Fruit fly (Drosophila melanogaster) whole organism, embryonic: ENCODE measurements around the gene Usp10.

Source experiments
- Abd-B ChIP-seq: fragments of 200-800 bp; sonication (Bioruptor generic); optimal IDR thresholded peaks from 2 replicates; lab custom pipeline; 2018; ENCODE audit warnings: missing biosample characterization, mild to moderate bottlenecking, missing genetic modification characterization, moderate library complexity
- Blimp-1 ChIP-seq: fragments of 200-800 bp; sonication (Bioruptor generic); optimal IDR thresholded peaks from 3 replicates; lab custom pipeline; 2018; ENCODE audit warnings: missing biosample characterization, missing genetic modification characterization, mild to moderate bottlenecking, moderate library complexity, missing genetic modification reagents
- BtbVII ChIP-seq: fragments of 200-800 bp; sonication (Bioruptor generic); optimal IDR thresholded peaks from 3 replicates; lab custom pipeline; 2017; ENCODE audit warnings: missing biosample characterization, mild to moderate bottlenecking, missing genetic modification characterization
- CG1024 ChIP-seq: fragments of 200-800 bp; sonication (Bioruptor generic); IDR thresholded peaks from 2 replicates; pipeline ENCODE4 v1.3.6; 2022; ENCODE audit warnings: missing biosample characterization, missing genetic modification characterization
- CG10565 ChIP-seq: fragments of 200-800 bp; sonication (Bioruptor generic); optimal IDR thresholded peaks from 3 replicates; lab custom pipeline; 2016; ENCODE audit warnings: missing biosample characterization, mild to moderate bottlenecking, missing genetic modification characterization
- CG10959 ChIP-seq: fragments of 200-800 bp; sonication (Bioruptor generic); IDR thresholded peaks from 2 replicates; pipeline ENCODE4 v1.3.6; 2022; ENCODE audit warnings: missing biosample characterization, missing genetic modification characterization
- CG11560 ChIP-seq: fragments of 200-800 bp; sonication (Bioruptor generic); IDR thresholded peaks from 3 replicates; pipeline ENCODE4 v1.3.6; 2022; ENCODE audit warnings: missing biosample characterization, missing genetic modification characterization
- CG11723 ChIP-seq: fragments of 200-800 bp; sonication (Bioruptor generic); optimal IDR thresholded peaks from 2 replicates; lab custom pipeline; 2017; ENCODE audit warnings: missing biosample characterization, mild to moderate bottlenecking, missing genetic modification characterization
- CG12155 ChIP-seq: fragments of 200-800 bp; sonication (Bioruptor generic); optimal IDR thresholded peaks from 3 replicates; lab custom pipeline; 2016; ENCODE audit warnings: missing biosample characterization, missing genetic modification characterization
- CG12391 ChIP-seq: fragments of 200-800 bp; sonication (Bioruptor generic); optimal IDR thresholded peaks from 3 replicates; lab custom pipeline; 2018; ENCODE audit warnings: missing biosample characterization, mild to moderate bottlenecking, missing genetic modification characterization, moderate library complexity
- CG12769 ChIP-seq: fragments of 200-800 bp; sonication (Bioruptor generic); optimal IDR thresholded peaks from 2 replicates; lab custom pipeline; 2019; ENCODE audit warnings: missing biosample characterization, mild to moderate bottlenecking, missing genetic modification characterization, moderate library complexity
- CG12942 ChIP-seq: fragments of 200-800 bp; sonication (Bioruptor generic); optimal IDR thresholded peaks from 3 replicates; lab custom pipeline; 2016; ENCODE audit warnings: missing biosample characterization, missing genetic modification characterization
- CG13894 ChIP-seq: fragments of 200-800 bp; sonication (Bioruptor generic); optimal IDR thresholded peaks from 3 replicates; lab custom pipeline; 2018; ENCODE audit warnings: missing biosample characterization, mild to moderate bottlenecking, missing genetic modification characterization, moderate library complexity
- CG14860 ChIP-seq: fragments of 200-800 bp; sonication (Bioruptor generic); IDR thresholded peaks from 3 replicates; pipeline ENCODE4 v1.3.6; 2022; ENCODE audit warnings: missing biosample characterization, missing genetic modification characterization; ENCODE audit not compliant: partially characterized antibody
- CG14965 ChIP-seq: fragments of 200-800 bp; sonication (Bioruptor generic); optimal IDR thresholded peaks from 2 replicates; lab custom pipeline; 2016; ENCODE audit warnings: missing biosample characterization, missing genetic modification characterization, borderline replicate concordance
- CG15479 ChIP-seq: fragments of 200-800 bp; sonication (Bioruptor generic); optimal IDR thresholded peaks from 3 replicates; lab custom pipeline; 2019; ENCODE audit warnings: missing biosample characterization, mild to moderate bottlenecking, missing genetic modification characterization, moderate library complexity
- CG15696 ChIP-seq: fragments of 200-800 bp; sonication (Bioruptor generic); optimal IDR thresholded peaks from 2 replicates; lab custom pipeline; 2019; ENCODE audit warnings: missing biosample characterization, mild to moderate bottlenecking, missing genetic modification characterization, moderate library complexity
- CG2116 ChIP-seq: fragments of 200-800 bp; sonication (Bioruptor generic); optimal IDR thresholded peaks from 3 replicates; lab custom pipeline; 2018; ENCODE audit warnings: missing biosample characterization, mild to moderate bottlenecking, missing genetic modification characterization
- CG31224 ChIP-seq: fragments of 200-800 bp; sonication (Bioruptor generic); IDR thresholded peaks from 2 replicates; pipeline ENCODE4 v1.3.6; 2022; ENCODE audit warnings: missing biosample characterization, missing genetic modification characterization
- CG3726 ChIP-seq: fragments of 200-800 bp; sonication (Bioruptor generic); IDR thresholded peaks from 3 replicates; pipeline ENCODE4, ENCODE4 v1.3.6; 2022; ENCODE audit warnings: missing biosample characterization, missing genetic modification characterization
- CG4730 ChIP-seq: fragments of 200-800 bp; sonication (Bioruptor generic); IDR thresholded peaks from 2 replicates; pipeline ENCODE4 v1.3.6; 2022; ENCODE audit warnings: missing biosample characterization, missing genetic modification characterization
- CG6175 ChIP-seq: fragments of 200-800 bp; sonication (Bioruptor generic); IDR thresholded peaks from 3 replicates; pipeline ENCODE4 v1.3.6; 2022; ENCODE audit warnings: missing biosample characterization, missing genetic modification characterization
- CG6254 ChIP-seq: fragments of 200-800 bp; sonication (Bioruptor generic); optimal IDR thresholded peaks from 3 replicates; lab custom pipeline; 2017; ENCODE audit warnings: mild to moderate bottlenecking, missing biosample characterization, missing genetic modification reagents, missing genetic modification characterization
- CG7928 ChIP-seq: fragments of 200-800 bp; sonication (Bioruptor generic); optimal IDR thresholded peaks from 2 replicates; lab custom pipeline; 2017; ENCODE audit warnings: missing biosample characterization, mild to moderate bottlenecking, missing genetic modification characterization
- Chrac-16 ChIP-seq: fragments of 200-800 bp; sonication (Bioruptor generic); optimal IDR thresholded peaks from 3 replicates; lab custom pipeline; 2016; ENCODE audit warnings: missing biosample characterization, missing genetic modification characterization
- Dip3 ChIP-seq: fragments of 200-800 bp; sonication (Bioruptor generic); optimal IDR thresholded peaks from 3 replicates; lab custom pipeline; 2016; ENCODE audit warnings: missing biosample characterization, missing genetic modification characterization
- Fer1 ChIP-seq: fragments of 200-800 bp; sonication (Bioruptor generic); optimal IDR thresholded peaks from 2 replicates; lab custom pipeline; 2017; ENCODE audit warnings: missing biosample characterization, mild to moderate bottlenecking, missing genetic modification characterization
- HHEX ChIP-seq: fragments of 200-800 bp; sonication (Bioruptor generic); optimal IDR thresholded peaks from 3 replicates; lab custom pipeline; 2017; ENCODE audit warnings: missing biosample characterization, mild to moderate bottlenecking, missing genetic modification characterization, missing genetic modification reagents
- HLH4C ChIP-seq: fragments of 200-800 bp; sonication (Bioruptor generic); IDR thresholded peaks from 3 replicates; pipeline ENCODE4 v1.3.6; 2022; ENCODE audit warnings: missing biosample characterization, missing genetic modification characterization; ENCODE audit not compliant: partially characterized antibody
- NfI ChIP-seq: fragments of 200-800 bp; sonication (Bioruptor generic); optimal IDR thresholded peaks from 3 replicates; lab custom pipeline; 2018; ENCODE audit warnings: missing biosample characterization, mild to moderate bottlenecking, missing genetic modification characterization, moderate library complexity
- Pdp1 ChIP-seq, 2 experiments: fragments of 200-800 bp; sonication (Bioruptor generic); optimal IDR thresholded peaks; 3 replicates each; lab custom pipeline; 2016; ENCODE audit warnings: missing biosample characterization in 2 of 2, missing genetic modification characterization in 2 of 2, mild to moderate bottlenecking in 1 of 2, moderate library complexity in 1 of 2
- TFAM ChIP-seq: fragments of 200-800 bp; sonication (Bioruptor generic); optimal IDR thresholded peaks from 2 replicates; lab custom pipeline; 2017; ENCODE audit warnings: missing biosample characterization, missing genetic modification characterization, inconsistent platforms
- Taf1 ChIP-seq: fragments of 200-800 bp; sonication (Bioruptor generic); IDR thresholded peaks from 2 replicates; pipeline ENCODE4 v1.3.6; 2022; ENCODE audit warnings: missing biosample characterization, missing genetic modification characterization
- ap ChIP-seq: fragments of 200-800 bp; sonication (Bioruptor generic); IDR thresholded peaks from 2 replicates; pipeline ENCODE4 v1.3.6; 2022; ENCODE audit warnings: missing biosample characterization, missing genetic modification characterization
- ash1 ChIP-seq: fragments of 200-800 bp; sonication (Bioruptor generic); optimal IDR thresholded peaks from 2 replicates; lab custom pipeline; 2018; ENCODE audit warnings: missing biosample characterization, mild to moderate bottlenecking, missing genetic modification characterization
- bbx ChIP-seq: fragments of 200-800 bp; sonication (Bioruptor generic); IDR thresholded peaks from 2 replicates; pipeline ENCODE4 v1.3.6; 2022; ENCODE audit warnings: missing biosample characterization, missing genetic modification characterization; ENCODE audit not compliant: partially characterized antibody
- bowl ChIP-seq: fragments of 200-800 bp; sonication (Bioruptor generic); IDR thresholded peaks from 2 replicates; pipeline ENCODE4 v1.3.6; 2022; ENCODE audit warnings: missing biosample characterization, missing genetic modification characterization
- exex ChIP-seq: fragments of 200-800 bp; sonication (Bioruptor generic); optimal IDR thresholded peaks from 4 replicates; lab custom pipeline; 2018; ENCODE audit warnings: missing biosample characterization, mild to moderate bottlenecking, missing genetic modification characterization, moderate library complexity
- fd96Cb ChIP-seq: fragments of 200-800 bp; sonication (Bioruptor generic); optimal IDR thresholded peaks from 2 replicates; lab custom pipeline; 2018; ENCODE audit warnings: missing biosample characterization, mild to moderate bottlenecking, missing genetic modification characterization, moderate library complexity
- gro ChIP-seq: fragments of 200-800 bp; sonication (Bioruptor generic); optimal IDR thresholded peaks from 2 replicates; lab custom pipeline; 2016; ENCODE audit warnings: missing biosample characterization, missing genetic modification characterization
- hb ChIP-seq: fragments of 200-800 bp; sonication (Bioruptor generic); IDR thresholded peaks from 3 replicates; pipeline ENCODE4 v1.3.6; 2022; ENCODE audit warnings: missing biosample characterization, missing genetic modification characterization; ENCODE audit not compliant: partially characterized antibody
- jing ChIP-seq: fragments of 200-800 bp; sonication (Bioruptor generic); optimal IDR thresholded peaks from 2 replicates; lab custom pipeline; 2018; ENCODE audit warnings: missing biosample characterization, mild to moderate bottlenecking, missing genetic modification characterization
- lab ChIP-seq: fragments of 200-800 bp; sonication (Bioruptor generic); optimal IDR thresholded peaks from 3 replicates; lab custom pipeline; 2017; ENCODE audit warnings: missing biosample characterization, missing genetic modification characterization, mild to moderate bottlenecking, moderate library complexity, missing genetic modification reagents
- lmd ChIP-seq: fragments of 200-800 bp; sonication (Bioruptor generic); IDR thresholded peaks from 2 replicates; pipeline ENCODE4 v1.3.6; 2022; ENCODE audit warnings: missing biosample characterization, missing genetic modification characterization
- luna ChIP-seq: fragments of 200-800 bp; sonication (Bioruptor generic); optimal IDR thresholded peaks from 2 replicates; lab custom pipeline; 2016; ENCODE audit warnings: missing biosample characterization, missing genetic modification characterization
- mam ChIP-seq: fragments of 200-800 bp; sonication (Bioruptor generic); optimal IDR thresholded peaks from 3 replicates; lab custom pipeline; 2016; ENCODE audit warnings: missing biosample characterization, missing genetic modification characterization
- onecut ChIP-seq: fragments of 200-800 bp; sonication (Bioruptor generic); IDR thresholded peaks from 2 replicates; pipeline ENCODE4 v1.3.6; 2022; ENCODE audit warnings: missing biosample characterization, missing genetic modification characterization
- sima ChIP-seq: fragments of 200-800 bp; sonication (Bioruptor generic); optimal IDR thresholded peaks from 2 replicates; lab custom pipeline; 2016; ENCODE audit warnings: missing biosample characterization, missing genetic modification characterization
- tx ChIP-seq: fragments of 200-800 bp; sonication (Bioruptor generic); optimal IDR thresholded peaks from 2 replicates; lab custom pipeline; 2016; ENCODE audit warnings: missing biosample characterization, missing genetic modification characterization

The Usp10 gene

dm6 chr3L:904991-905745 lies 33.5 kb downstream of the Usp10 start (continued):
- TF ChIP-seq bowl (GFP tag; lab: Robert Waterston, UW) (no peak), Chrac-16 (peak; percentile 10), CG14965 (GFP tag; lab: Kevin White, UChicago) (no peak), CG12769 (tag; lab: Kevin White, UChicago) (no peak), CG10959 (GFP tag; lab: Robert Waterston, UW) (0 out of 2 replicates have a peak, but pooled peaks have one; percentile 36), Pdp1 (GFP tag; optimal IDR thresholded peaks at IDR 0.05; lab: Kevin White, UChicago) (no peak), CG14860 (GFP tag; lab: Robert Waterston, UW) (no peak), CG31224 (no peak), tx (GFP tag; lab: Kevin White, UChicago) (no peak), hb (no peak), HLH4C (no peak), CG4730 (GFP tag; lab: Robert Waterston, UW) (peak; percentile 46; the same call in 1 of the 2 replicates), exex (tag; lab: Kevin White, UChicago) (no peak), BtbVII (GFP tag; lab: Kevin White, UChicago) (no peak), ap (GFP tag; lab: Robert Waterston, UW) (0 out of 2 replicates have a peak, but pooled peaks have one; percentile 20), bbx (GFP tag; lab: Robert Waterston, UW) (no peak), CG12391 (tag; lab: Kevin White, UChicago) (peak; percentile 54), CG13894 (tag; lab: Kevin White, UChicago) (no peak), lab (GFP tag; lab: Kevin White, UChicago) (no peak), HHEX (no peak), CG15479 (GFP tag; lab: Kevin White, UChicago) (no peak), gro (GFP tag; lab: Kevin White, UChicago) (no peak), Dip3 (GFP tag; lab: Kevin White, UChicago) (no peak), CG6175 (GFP tag; lab: Robert Waterston, UW) (no peak), CG7928 (GFP tag; lab: Kevin White, UChicago) (no peak), sima (no peak), Fer1 (no peak), luna (no peak), CG11723 (GFP tag; lab: Kevin White, UChicago) (no peak), TFAM (GFP tag; lab: Kevin White, UChicago) (no peak), CG2116 (GFP tag; lab: Kevin White, UChicago) (no peak), CG11560 (tag; lab: Robert Waterston, UW) (no peak), mam (GFP tag; lab: Kevin White, UChicago) (no peak), fd96Cb (tag; lab: Kevin White, UChicago) (peak; percentile 57), lmd (GFP tag; lab: Robert Waterston, UW) (peak; percentile 22; the same call in 1 of the 2 replicates), ash1 (no peak), CG12942 (GFP tag; lab: Kevin White, UChicago) (no peak), CG1024 (no peak; the same call in 1 of the 2 replicates), CG15696 (peak; percentile 65), Abd-B (GFP tag; lab: Kevin White, UChicago) (peak; percentile 4), CG3726 (GFP tag; lab: Robert Waterston, UW) (no peak), CG10565 (GFP tag; lab: Kevin White, UChicago) (no peak), CG6254 (GFP tag; lab: Kevin White, UChicago) (peak; percentile 38), Taf1 (GFP tag; lab: Robert Waterston, UW) (no peak), onecut (no peak), jing (GFP tag; lab: Kevin White, UChicago) (no peak), NfI (GFP tag; lab: Kevin White, UChicago) (no peak), Blimp-1 (GFP tag; lab: Kevin White, UChicago) (peak; percentile 59), CG12155 (GFP tag; lab: Kevin White, UChicago) (no peak)
